Worm (Caenorhabditis elegans) whole organism, late embryonic: ENCODE measurements around the gene F26F2.11.

Experiments
- F13H6.1 ChIP-seq: sonication (generic microtip); optimal IDR thresholded peaks from 2 replicates; lab custom pipeline; 2016; ENCODE audit warnings: missing genetic modification characterization, missing compliant biosample characterization
- ama-1 ChIP-seq: fragments of 150-350 bp; optimal IDR thresholded peaks from 2 replicates; lab custom pipeline; 2014
- ceh-14 ChIP-seq: sonication (generic microtip); optimal IDR thresholded peaks from 2 replicates; lab custom pipeline; 2016; ENCODE audit warnings: missing genotype, missing genetic modification characterization, missing compliant biosample characterization
- ceh-30 ChIP-seq: fragments of 150-350 bp; optimal IDR thresholded peaks from 2 replicates; lab custom pipeline; 2014; ENCODE audit warnings: missing biosample characterization, missing genetic modification characterization
- dmd-4 ChIP-seq: sonication (generic microtip); optimal IDR thresholded peaks from 2 replicates; lab custom pipeline; 2016; ENCODE audit warnings: borderline replicate concordance, missing genetic modification characterization, missing compliant biosample characterization
- elt-2 ChIP-seq: sonication (generic microtip); optimal IDR thresholded peaks from 2 replicates; lab custom pipeline; 2016; ENCODE audit warnings: missing genetic modification reagents, missing genetic modification characterization, missing compliant biosample characterization
- ets-4 ChIP-seq: sonication (generic microtip); optimal IDR thresholded peaks from 2 replicates; lab custom pipeline; 2016; ENCODE audit warnings: missing genetic modification characterization, missing compliant biosample characterization
- lin-11 ChIP-seq: fragments of 200-800 bp; sonication (Bioruptor generic); optimal IDR thresholded peaks from 2 replicates; lab custom pipeline; 2018; ENCODE audit warnings: mild to moderate bottlenecking, missing genetic modification characterization, missing compliant biosample characterization
- nfya-1 ChIP-seq: sonication (generic microtip); optimal IDR thresholded peaks from 2 replicates; lab custom pipeline; 2017; ENCODE audit warnings: missing genetic modification characterization, mild to moderate bottlenecking, missing compliant biosample characterization, antibody characterized with exemption, moderate library complexity
- nhr-11 ChIP-seq: fragments of 150-350 bp; optimal IDR thresholded peaks from 2 replicates; lab custom pipeline; 2014; ENCODE audit warnings: missing biosample characterization, missing genetic modification characterization
- pha-4 ChIP-seq: fragments of 150-350 bp; optimal IDR thresholded peaks from 2 replicates; lab custom pipeline; 2018; ENCODE audit warnings: missing biosample characterization, missing genetic modification reagents, missing genetic modification characterization
- rnt-1 ChIP-seq: sonication (generic microtip); optimal IDR thresholded peaks from 2 replicates; lab custom pipeline; 2016; ENCODE audit warnings: missing genetic modification characterization, missing compliant biosample characterization

DNA sequence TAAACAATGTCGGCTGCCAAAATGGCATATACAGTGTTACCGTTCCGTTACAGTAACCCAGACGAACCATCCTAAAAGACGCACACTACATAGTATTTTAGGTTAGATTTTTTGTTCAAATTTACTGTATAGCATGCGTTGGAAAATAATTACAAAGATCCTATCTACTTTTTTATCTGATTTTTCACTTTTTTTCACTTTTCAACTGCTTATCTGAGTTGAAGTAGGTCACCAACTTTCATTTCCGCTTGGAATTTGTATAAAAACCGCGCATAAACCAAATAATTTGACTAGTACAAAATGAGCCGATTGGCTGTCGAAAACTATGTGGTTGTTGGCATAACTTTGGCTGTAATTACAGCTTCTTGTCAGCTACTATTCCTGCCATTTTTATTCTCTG, 4.2 kb upstream of the F26F2.11 start, which contains the start of gene col-163:
- TF ChIP-seq ama-1 (lab: Kevin White, UChicago) (no peak), ceh-14 (tag; lab: Kevin White, UChicago) (no peak), ceh-30 (tag; lab: Kevin White, UChicago) (no peak), pha-4 (tag; lab: Kevin White, UChicago) (no peak), dmd-4 (no peak), lin-11 (tag; lab: Kevin White, UChicago) (no peak), nfya-1 (tag; lab: Kevin White, UChicago) (no peak), elt-2 (tag; lab: Kevin White, UChicago) (no peak), nhr-11 (no peak), rnt-1 (tag; lab: Kevin White, UChicago) (no peak), ets-4 (tag; lab: Kevin White, UChicago) (no peak), F13H6.1 (tag; lab: Kevin White, UChicago) (no peak)
